Fruit fly (Drosophila melanogaster) whole organism, prepupa: ENCODE measurements around the gene ich.

ENCODE experiments used
- Blimp-1 ChIP-seq: fragments of 200-800 bp; sonication (Bioruptor generic); optimal IDR thresholded peaks from 3 replicates; lab custom pipeline; 2017; ENCODE audit warnings: missing biosample characterization, missing genetic modification characterization, mild to moderate bottlenecking, moderate library complexity, missing genetic modification reagents
- CG11294 ChIP-seq: fragments of 200-800 bp; sonication (Bioruptor generic); IDR thresholded peaks from 2 replicates; pipeline ENCODE4 v1.3.6; 2022; ENCODE audit warnings: missing biosample characterization, missing genetic modification characterization
- CG11762 ChIP-seq: fragments of 200-800 bp; sonication (Bioruptor generic); optimal IDR thresholded peaks from 3 replicates; lab custom pipeline; 2016; ENCODE audit warnings: missing biosample characterization, missing genetic modification characterization; ENCODE audit not compliant: insufficient read depth
- CG31627 ChIP-seq: fragments of 200-800 bp; sonication (Bioruptor generic); optimal IDR thresholded peaks from 3 replicates; lab custom pipeline; 2016; ENCODE audit warnings: missing biosample characterization, missing genetic modification characterization
- CG4318 ChIP-seq: fragments of 200-800 bp; sonication (Bioruptor generic); optimal IDR thresholded peaks from 3 replicates; lab custom pipeline; 2017; ENCODE audit warnings: missing biosample characterization, mild to moderate bottlenecking, missing genetic modification characterization
- CG8632 ChIP-seq: fragments of 200-800 bp; sonication (Bioruptor generic); optimal IDR thresholded peaks from 3 replicates; lab custom pipeline; 2016; ENCODE audit warnings: missing biosample characterization, missing genetic modification characterization
- Gug ChIP-seq: fragments of 200-800 bp; sonication (Bioruptor generic); IDR thresholded peaks from 2 replicates; pipeline ENCODE4 v1.3.6; 2022; ENCODE audit warnings: missing biosample characterization, missing genetic modification characterization
- OdsH ChIP-seq: fragments of 200-800 bp; sonication (Bioruptor generic); optimal IDR thresholded peaks from 3 replicates; lab custom pipeline; 2016; ENCODE audit warnings: missing biosample characterization, missing genetic modification characterization
- dac ChIP-seq: fragments of 200-800 bp; sonication (Bioruptor generic); optimal IDR thresholded peaks from 2 replicates; lab custom pipeline; 2017; ENCODE audit warnings: missing biosample characterization, mild to moderate bottlenecking, missing genetic modification characterization
- dsx ChIP-seq: fragments of 200-800 bp; optimal IDR thresholded peaks from 3 replicates; lab custom pipeline; 2019; ENCODE audit warnings: missing biosample characterization, mild to moderate bottlenecking, missing genetic modification characterization, moderate library complexity; ENCODE audit not compliant: poor library complexity, severe bottlenecking
- fkh ChIP-seq: fragments of 200-800 bp; sonication (Bioruptor generic); optimal IDR thresholded peaks from 3 replicates; lab custom pipeline; 2017; ENCODE audit warnings: missing biosample characterization, mild to moderate bottlenecking, missing genetic modification characterization, moderate library complexity
- topi ChIP-seq: fragments of 200-800 bp; sonication (Bioruptor generic); optimal IDR thresholded peaks from 3 replicates; lab custom pipeline; 2016; ENCODE audit warnings: missing biosample characterization, missing genetic modification characterization

DNA sequence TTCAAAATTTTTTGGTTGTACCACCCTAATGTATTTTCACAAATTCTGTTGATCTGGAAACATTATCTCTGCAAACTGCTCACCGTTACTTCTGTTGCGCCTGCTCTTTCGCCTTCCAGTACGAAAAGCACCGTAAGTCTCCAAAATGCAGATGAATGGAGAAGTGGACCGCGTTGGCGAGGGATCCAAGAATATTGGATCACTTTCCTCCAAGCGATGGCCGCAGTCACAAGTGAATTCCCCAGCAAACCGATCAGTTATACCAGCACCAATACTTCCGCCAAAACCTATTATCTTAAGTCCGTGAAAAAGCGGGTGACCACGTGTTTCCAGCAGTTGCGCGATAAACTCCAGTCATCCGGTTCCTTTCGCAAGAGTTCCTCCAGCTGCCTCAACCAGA lies 27.9 kb downstream of the ich start, which contains the start of gene osk:
- TF ChIP-seq CG11294 (GFP tag; lab: Robert Waterston, UW): no peak
- no peak for TF ChIP-seq dac (GFP tag; lab: Kevin White, UChicago)
- TF ChIP-seq fkh (GFP tag; lab: Kevin White, UChicago): no peak
- no peak for TF ChIP-seq topi (GFP tag; lab: Kevin White, UChicago)
- TF ChIP-seq dsx (GFP tag; lab: Kevin White, UChicago): no peak
- TF ChIP-seq CG11762 (GFP tag; lab: Kevin White, UChicago): no peak
- no peak for TF ChIP-seq CG31627
- TF ChIP-seq Gug: no peak
- no peak for TF ChIP-seq CG4318 (GFP tag; lab: Kevin White, UChicago)
- TF ChIP-seq Blimp-1: no peak
- TF ChIP-seq OdsH (GFP tag; lab: Kevin White, UChicago): no peak
- no peak for TF ChIP-seq CG8632 (GFP tag; lab: Kevin White, UChicago)
